Fruit fly (Drosophila melanogaster): ENCODE data around the gene frc.

DNA sequence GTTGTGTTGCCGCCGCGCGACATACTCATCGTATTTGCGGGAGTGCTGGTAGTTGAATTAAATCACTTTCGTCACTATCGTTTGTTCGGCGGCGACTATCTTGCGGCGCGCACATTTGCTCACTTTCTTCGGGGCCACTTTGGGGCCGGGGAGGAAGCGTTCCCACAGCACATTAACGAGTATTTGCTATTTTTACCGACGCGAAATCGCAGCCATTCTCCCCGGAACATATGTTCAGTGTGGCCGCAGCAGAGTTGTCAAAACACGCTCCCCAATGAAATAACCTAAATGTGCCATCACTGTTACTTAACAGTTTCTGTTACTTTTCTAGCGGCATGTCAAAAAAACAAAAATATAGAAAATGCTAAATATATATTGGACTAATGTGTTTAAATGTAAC lies at the start of gene frc:
- TF ChIP-seq usp (GFP tag; optimal IDR thresholded peaks at IDR 0.05): no peak
- no peak for TF ChIP-seq EcR (GFP tag; optimal IDR thresholded peaks at IDR 0.05)

Measured in whole organism.